Worm (Caenorhabditis elegans): Measurements from ENCODE around the gene F41E7.9.

- TF ChIP-seq pqm-1 (tag; optimal IDR thresholded peaks at IDR 0.05) (no peak), fkh-10 (GFP tag; optimal IDR thresholded peaks at IDR 0.05) (no peak), ama-1 (optimal IDR thresholded peaks at IDR 0.05) (no peak)
These were observed 20.8 kb upstream of the F41E7.9 start for ce11 chrX:10336592-10336991.
